Worm (Caenorhabditis elegans): ENCODE measurements around the gene gcy-36.

- TF ChIP-seq ceh-82 (tag; optimal IDR thresholded peaks at IDR 0.05) (no peak), ztf-4 (tag; optimal IDR thresholded peaks at IDR 0.05) (no peak), nhr-11 (tag; optimal IDR thresholded peaks at IDR 0.05) (no peak), mdl-1 (tag; optimal IDR thresholded peaks at IDR 0.05) (no peak), elt-1 (tag; optimal IDR thresholded peaks at IDR 0.05) (no peak), skn-1 (tag; optimal IDR thresholded peaks at IDR 0.05) (no peak), fkh-10 (GFP tag; optimal IDR thresholded peaks at IDR 0.05) (no peak), nfya-1 (tag; optimal IDR thresholded peaks at IDR 0.05; ENCODE audit: insufficient read depth) (no peak), ceh-16 (tag; optimal IDR thresholded peaks at IDR 0.05) (no peak), lsy-12 (tag; optimal IDR thresholded peaks at IDR 0.05) (no peak), ama-1 (optimal IDR thresholded peaks at IDR 0.05) (no peak), ceh-9 (tag; optimal IDR thresholded peaks at IDR 0.05) (no peak), snpc-4 (tag; optimal IDR thresholded peaks at IDR 0.05) (no peak)
These were observed 9.0 kb downstream of the gcy-36 start, which contains the start of gene H13N06.2 for ce11 chrX:15487806-15488205.

Measured in whole organism, L3 larva.